Comparison of ENCODE assay signal across 5 fruit fly cellular contexts in the genomic region with DNA sequence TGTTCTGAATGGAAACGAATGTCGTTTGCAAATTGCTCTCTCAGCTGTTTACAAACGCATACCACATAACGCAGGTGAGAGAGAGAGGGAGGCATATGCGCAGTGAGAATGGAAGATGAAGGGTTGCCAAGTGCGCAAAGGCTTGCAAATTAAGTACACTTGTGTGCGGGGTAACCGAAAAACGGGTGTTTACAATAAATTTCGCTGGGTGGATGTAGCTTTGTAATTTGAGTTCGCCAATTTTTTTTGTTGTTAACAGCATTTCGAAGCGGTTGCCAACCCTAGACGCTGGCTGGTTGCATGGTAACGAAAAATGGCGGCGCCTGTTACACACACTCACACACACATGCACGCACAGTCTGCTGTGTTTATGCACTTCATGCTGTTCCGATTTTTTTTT.
TF ChIP-seq lines count a peak whose summit lies in the region.

No protein-coding gene starts in this region.

TF ChIP-seq in whole organism, adult, 20 proteins besides CTCF, POLR2A, EP300 and RAD21 (continued from another document):
- TF ChIP-seq CG14711 (tag; optimal IDR thresholded peaks at IDR 0.05; lab: Kevin White, UChicago), result peak; percentile 100
- peak; percentile 86 for TF ChIP-seq cic (GFP tag; optimal IDR thresholded peaks at IDR 0.05; lab: Kevin White, UChicago)
- TF ChIP-seq CG11617 (GFP tag; optimal IDR thresholded peaks at IDR 0.05; lab: Kevin White, UChicago), result peak; percentile 93

TF ChIP-seq in whole organism, embryonic, 481 proteins besides CTCF, POLR2A, EP300 and RAD21 (continued from another document and continues in another):
- TF ChIP-seq Hr3 (GFP tag; optimal IDR thresholded peaks at IDR 0.05; lab: Kevin White, UChicago) (peak; percentile 88), Opbp (GFP tag; IDR thresholded peaks at IDR 0.05; lab: Robert Waterston, UW; ENCODE audit: partially characterized antibody) (no peak), CG10267 (tag; optimal IDR thresholded peaks at IDR 0.05; lab: Kevin White, UChicago) (peak; percentile 82), kni (GFP tag; optimal IDR thresholded peaks at IDR 0.05; lab: Kevin White, UChicago) (peak; percentile 92), nom (GFP tag; optimal IDR thresholded peaks at IDR 0.05; lab: Kevin White, UChicago) (peak; percentile 96), CG14441 (GFP tag; IDR thresholded peaks at IDR 0.05; lab: Robert Waterston, UW) (peak; percentile 97), CG9797 (GFP tag; optimal IDR thresholded peaks at IDR 0.05; lab: Kevin White, UChicago) (peak; percentile 46), CG10209 (GFP tag; optimal IDR thresholded peaks at IDR 0.05; lab: Kevin White, UChicago) (peak; percentile 94), salm (tag; optimal IDR thresholded peaks at IDR 0.05; lab: Kevin White, UChicago) (peak; percentile 92), CG10654 (GFP tag; optimal IDR thresholded peaks at IDR 0.05; lab: Kevin White, UChicago) (peak; percentile 92), CG10321 (GFP tag; IDR thresholded peaks at IDR 0.05; lab: Robert Waterston, UW) (peak; percentile 70), CG1024 (GFP tag; IDR thresholded peaks at IDR 0.05; lab: Robert Waterston, UW) (peak; percentile 91), slp2 (GFP tag; optimal IDR thresholded peaks at IDR 0.05; lab: Kevin White, UChicago) (peak; percentile 95), Sry-β (GFP tag; optimal IDR thresholded peaks at IDR 0.05; lab: Kevin White, UChicago) (no peak), CG6765 (GFP tag; optimal IDR thresholded peaks at IDR 0.05; lab: Kevin White, UChicago) (peak; percentile 86), CG1602 (GFP tag; optimal IDR thresholded peaks at IDR 0.05; lab: Kevin White, UChicago) (peak; percentile 87), en (GFP tag; optimal IDR thresholded peaks at IDR 0.05; lab: Kevin White, UChicago) (peak; percentile 91), Eip74EF (GFP tag; optimal IDR thresholded peaks at IDR 0.05; lab: Kevin White, UChicago) (peak in 1 of 2 experiments; percentile 89), Oaz (GFP tag; IDR thresholded peaks at IDR 0.05; lab: Robert Waterston, UW) (peak; percentile 94), CG11247 (GFP tag; IDR thresholded peaks at IDR 0.05; lab: Robert Waterston, UW) (peak; percentile 96), jigr1 (GFP tag; IDR thresholded peaks at IDR 0.05; lab: Robert Waterston, UW) (peak; percentile 87), Sox102F (GFP tag; optimal IDR thresholded peaks at IDR 0.05; lab: Kevin White, UChicago) (peak; percentile 96), Spps (tag; optimal IDR thresholded peaks at IDR 0.05; lab: Kevin White, UChicago) (peak; percentile 81), stwl (tag; optimal IDR thresholded peaks at IDR 0.05; lab: Kevin White, UChicago) (peak; percentile 30), maf-S (GFP tag; optimal IDR thresholded peaks at IDR 0.05; lab: Kevin White, UChicago) (peak; percentile 95), CG12155 (GFP tag; optimal IDR thresholded peaks at IDR 0.05; lab: Kevin White, UChicago) (peak; percentile 92), pho (GFP tag; optimal IDR thresholded peaks at IDR 0.05; lab: Kevin White, UChicago) (peak; percentile 88), Vsx1 (GFP tag; optimal IDR thresholded peaks at IDR 0.05; lab: Kevin White, UChicago) (no peak), inv (GFP tag; IDR thresholded peaks at IDR 0.05; lab: Robert Waterston, UW; ENCODE audit: partially characterized antibody) (no peak), twi (tag; optimal IDR thresholded peaks at IDR 0.05; lab: Kevin White, UChicago) (peak; percentile 81)

TF ChIP-seq in whole organism, prepupa, 60 proteins besides CTCF, POLR2A, EP300 and RAD21 (continued from another document and continues in another):
- TF ChIP-seq CG11294 (GFP tag; IDR thresholded peaks at IDR 0.05; lab: Robert Waterston, UW), result peak; percentile 96
- peak; percentile 91 for TF ChIP-seq spab (GFP tag; optimal IDR thresholded peaks at IDR 0.05; lab: Kevin White, UChicago)
- TF ChIP-seq CG15336 (GFP tag; IDR thresholded peaks at IDR 0.05; lab: Robert Waterston, UW), result peak; percentile 98
- TF ChIP-seq dac (GFP tag; optimal IDR thresholded peaks at IDR 0.05; lab: Kevin White, UChicago), result peak; percentile 95
- peak; percentile 92 for TF ChIP-seq Ets96B (tag; optimal IDR thresholded peaks at IDR 0.05; lab: Kevin White, UChicago)
- peak; percentile 96 for TF ChIP-seq CG32006 (GFP tag; optimal IDR thresholded peaks at IDR 0.05; lab: Kevin White, UChicago)
- TF ChIP-seq CG11902 (GFP tag; optimal IDR thresholded peaks at IDR 0.05; lab: Kevin White, UChicago), result peak; percentile 93
- TF ChIP-seq CG8632 (GFP tag; optimal IDR thresholded peaks at IDR 0.05; lab: Kevin White, UChicago), result peak; percentile 93
- TF ChIP-seq Sox15 (GFP tag; optimal IDR thresholded peaks at IDR 0.05; lab: Kevin White, UChicago), result peak; percentile 93
- peak; percentile 95 for TF ChIP-seq CG34406 (GFP tag; optimal IDR thresholded peaks at IDR 0.05; lab: Kevin White, UChicago)
- peak; percentile 96 for TF ChIP-seq CG3919 (GFP tag; optimal IDR thresholded peaks at IDR 0.05; lab: Kevin White, UChicago)
- TF ChIP-seq Hr38 (GFP tag; optimal IDR thresholded peaks at IDR 0.05; lab: Kevin White, UChicago), result peak; percentile 86
- TF ChIP-seq Smox (GFP tag; optimal IDR thresholded peaks at IDR 0.05; lab: Kevin White, UChicago), result peak; percentile 96
- peak; percentile 95 for TF ChIP-seq vri (GFP tag; optimal IDR thresholded peaks at IDR 0.05; lab: Kevin White, UChicago)
- TF ChIP-seq CG7368 (GFP tag; optimal IDR thresholded peaks at IDR 0.05; lab: Kevin White, UChicago), result peak; percentile 95
- TF ChIP-seq topi (GFP tag; optimal IDR thresholded peaks at IDR 0.05; lab: Kevin White, UChicago), result peak; percentile 96
- peak; percentile 97 for TF ChIP-seq OdsH (GFP tag; optimal IDR thresholded peaks at IDR 0.05; lab: Kevin White, UChicago)
- peak; percentile 89 for TF ChIP-seq dsx (GFP tag; optimal IDR thresholded peaks at IDR 0.05; lab: Kevin White, UChicago; ENCODE audit: poor library complexity, severe bottlenecking)
- peak; percentile 94 for TF ChIP-seq CG3032 (tag; optimal IDR thresholded peaks at IDR 0.05; lab: Kevin White, UChicago)
- TF ChIP-seq fkh (GFP tag; optimal IDR thresholded peaks at IDR 0.05; lab: Kevin White, UChicago), result peak; percentile 83
- TF ChIP-seq net (GFP tag; optimal IDR thresholded peaks at IDR 0.05; lab: Kevin White, UChicago), result peak; percentile 97
- TF ChIP-seq CG16779 (tag; optimal IDR thresholded peaks at IDR 0.05; lab: Kevin White, UChicago), result peak; percentile 92
- TF ChIP-seq achi (GFP tag; optimal IDR thresholded peaks at IDR 0.05; lab: Kevin White, UChicago), result peak; percentile 95
- TF ChIP-seq CG10631 (GFP tag; optimal IDR thresholded peaks at IDR 0.05; lab: Kevin White, UChicago), result peak; percentile 92
- peak; percentile 96 for TF ChIP-seq CG6792 (GFP tag; optimal IDR thresholded peaks at IDR 0.05; lab: Kevin White, UChicago)
- TF ChIP-seq Gug (GFP tag; IDR thresholded peaks at IDR 0.05; lab: Robert Waterston, UW), result peak; percentile 97
- TF ChIP-seq CG8119 (GFP tag; IDR thresholded peaks at IDR 0.05; lab: Robert Waterston, UW), result peak; percentile 96
- peak; percentile 93 for TF ChIP-seq CG6854 (GFP tag; optimal IDR thresholded peaks at IDR 0.05; lab: Kevin White, UChicago)
- TF ChIP-seq lz (GFP tag; optimal IDR thresholded peaks at IDR 0.05; lab: Kevin White, UChicago), result peak; percentile 96
- TF ChIP-seq CG4318 (GFP tag; optimal IDR thresholded peaks at IDR 0.05; lab: Kevin White, UChicago), result no peak
- peak; percentile 96 for TF ChIP-seq Sox102F (GFP tag; optimal IDR thresholded peaks at IDR 0.05; lab: Kevin White, UChicago)

TF ChIP-seq in whole organism, pupa, 21 proteins besides CTCF, POLR2A, EP300 and RAD21 (continued from another document):
- peak; percentile 95 for TF ChIP-seq Pif1A (GFP tag; optimal IDR thresholded peaks at IDR 0.05; lab: Kevin White, UChicago)

TF ChIP-seq in whole organism, wandering third instar larva, 38 proteins besides CTCF, POLR2A, EP300 and RAD21 (continued from another document):
- TF ChIP-seq Hr83 (GFP tag; optimal IDR thresholded peaks at IDR 0.05; lab: Kevin White, UChicago; ENCODE audit: poor library complexity, severe bottlenecking) (peak; percentile 94), N (GFP tag; optimal IDR thresholded peaks at IDR 0.05; lab: Kevin White, UChicago) (no peak), sage (GFP tag; optimal IDR thresholded peaks at IDR 0.05; lab: Kevin White, UChicago) (peak; percentile 91), CrebA (GFP tag; optimal IDR thresholded peaks at IDR 0.05; lab: Kevin White, UChicago; ENCODE audit: borderline replicate concordance) (no peak), ey (GFP tag; optimal IDR thresholded peaks at IDR 0.05; lab: Kevin White, UChicago) (peak; percentile 98), pan (optimal IDR thresholded peaks at IDR 0.05; lab: Kevin White, UChicago) (no peak), HLH106 (tag; optimal IDR thresholded peaks at IDR 0.05; lab: Kevin White, UChicago) (peak; percentile 97), GATAd (GFP tag; optimal IDR thresholded peaks at IDR 0.05; lab: Kevin White, UChicago) (no peak), tai (GFP tag; optimal IDR thresholded peaks at IDR 0.05; lab: Kevin White, UChicago) (no peak), h (GFP tag; optimal IDR thresholded peaks at IDR 0.05; lab: Kevin White, UChicago) (peak; percentile 98), OdsH (GFP tag; optimal IDR thresholded peaks at IDR 0.05; lab: Kevin White, UChicago) (peak; percentile 95), CG9705 (GFP tag; optimal IDR thresholded peaks at IDR 0.05; lab: Kevin White, UChicago) (peak; percentile 96), Mio (GFP tag; optimal IDR thresholded peaks at IDR 0.05; lab: Kevin White, UChicago) (peak; percentile 87), Dfd (GFP tag; optimal IDR thresholded peaks at IDR 0.05; lab: Kevin White, UChicago) (no peak), Abd-B (GFP tag; optimal IDR thresholded peaks at IDR 0.05; lab: Kevin White, UChicago) (no peak), brk (GFP tag; optimal IDR thresholded peaks at IDR 0.05; lab: Kevin White, UChicago) (no peak), Jra (GFP tag; optimal IDR thresholded peaks at IDR 0.05; lab: Kevin White, UChicago) (peak; percentile 93), dl (GFP tag; optimal IDR thresholded peaks at IDR 0.05; lab: Kevin White, UChicago; ENCODE audit: insufficient read depth in 1 of 2, partially characterized antibody in 2 of 2) (no peak)
